Worm (Caenorhabditis elegans): ENCODE results near the gene ZC204.17.
"Not testable (repeated sequence)": the region's sequence is repeated elsewhere in the genome, so short reads cannot be mapped to it uniquely, and the experiment has no call there.

ZC204.17 gene

ce11 chrII:1633490-1633889 lies 12.6 kb downstream of the ZC204.17 start, which contains the start of gene C08E3.1:
Gene C08E3.1, plus strand, starts transcription at chrII:1633790.
- TF ChIP-seq hmg-1.1 (GFP tag; IDR thresholded peaks at IDR 0.05); gei-8 (GFP tag; optimal IDR thresholded peaks at IDR 0.05); egl-27 (tag; optimal IDR thresholded peaks at IDR 0.05): not testable (repeated sequence)

DNA sequence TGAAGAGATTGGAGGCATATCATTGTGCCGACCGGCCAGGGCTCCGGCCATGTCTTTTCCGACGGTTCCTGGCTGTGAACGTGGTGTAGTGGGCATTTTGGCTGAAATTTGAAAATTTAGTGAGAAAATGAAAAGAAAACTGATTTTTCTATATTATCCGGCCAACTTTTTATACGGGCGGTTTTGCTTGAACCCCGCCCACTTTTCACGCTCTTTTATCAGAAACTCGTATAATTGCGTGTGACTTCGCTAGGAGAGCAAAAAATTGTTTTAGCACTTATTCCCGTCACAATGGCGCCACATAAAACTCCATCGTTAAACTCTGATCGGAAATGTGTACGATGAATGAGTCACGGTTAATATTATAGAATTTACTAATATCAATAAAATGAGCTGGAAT lies 13.9 kb downstream of the ZC204.17 start, which contains the start of gene C08E3.13:
Gene C08E3.13 (minus strand): TSS at position 101 of the 400 bp plus-strand sequence.
- not testable (repeated sequence) for TF ChIP-seq nhr-41 (GFP tag; IDR thresholded peaks at IDR 0.05); lin-15B (tag; optimal IDR thresholded peaks at IDR 0.05); gei-8 (GFP tag; optimal IDR thresholded peaks at IDR 0.05)

ce11 chrII:1627783-1628182 lies 18.3 kb downstream of the ZC204.17 start, which contains the start of gene C08E3.15:
Gene C08E3.15, minus strand, starts transcription at chrII:1627883.
- TF ChIP-seq ceh-32 (tag; optimal IDR thresholded peaks at IDR 0.05; ENCODE audit: poor library complexity); T20F7.1 (GFP tag; optimal IDR thresholded peaks at IDR 0.05); mes-2 (tag; optimal IDR thresholded peaks at IDR 0.05; ENCODE audit: poor library complexity, severe bottlenecking): not testable (repeated sequence)

ce11 chrII:1625666-1626065 lies 20.4 kb downstream of the ZC204.17 start, which contains the start of gene C08E3.14:
Gene C08E3.14, plus strand, starts transcription at chrII:1625966.
- TF ChIP-seq lin-38 (GFP tag; IDR thresholded peaks at IDR 0.05) (no peak), F44E2.7 (GFP tag; IDR thresholded peaks at IDR 0.05) (no peak), Y48G9A.11 (GFP tag; IDR thresholded peaks at IDR 0.05) (no peak), zfp-3 (GFP tag; conservative IDR thresholded peaks at IDR 0.05) (no peak), madf-5 (GFP tag; IDR thresholded peaks at IDR 0.05) (no peak), ztf-7 (tag; optimal IDR thresholded peaks at IDR 0.05) (no peak), aly-2 (tag; optimal IDR thresholded peaks at IDR 0.05) (no peak), ZK546.5 (tag; optimal IDR thresholded peaks at IDR 0.05) (no peak), daf-12 (tag; optimal IDR thresholded peaks at IDR 0.05) (no peak), dmd-8 (GFP tag; IDR thresholded peaks at IDR 0.05) (no peak), R02D3.7 (tag; optimal IDR thresholded peaks at IDR 0.05) (no peak), zip-2 (tag; optimal IDR thresholded peaks at IDR 0.05) (no peak), unc-39 (tag; optimal IDR thresholded peaks at IDR 0.05) (no peak), nhr-28 (tag; optimal IDR thresholded peaks at IDR 0.05) (no peak)

- no peak for TF ChIP-seq dve-1 (tag; optimal IDR thresholded peaks at IDR 0.05; ENCODE audit: insufficient read depth)
- TF ChIP-seq ces-1 (GFP tag; optimal IDR thresholded peaks at IDR 0.05) = no peak
- TF ChIP-seq nhr-28 (tag; optimal IDR thresholded peaks at IDR 0.05) = no peak
- no peak for TF ChIP-seq tra-1 (GFP tag; IDR thresholded peaks at IDR 0.05)
- TF ChIP-seq F10B5.3 (tag; optimal IDR thresholded peaks at IDR 0.05) = no peak
- no peak for TF ChIP-seq nhr-6 (tag; optimal IDR thresholded peaks at IDR 0.05)
- no peak for TF ChIP-seq zip-2 (tag; optimal IDR thresholded peaks at IDR 0.05)
- TF ChIP-seq madf-5 (GFP tag; IDR thresholded peaks at IDR 0.05) = no peak
- no peak for TF ChIP-seq hmg-1.1 (GFP tag; IDR thresholded peaks at IDR 0.05)
- TF ChIP-seq snpc-4 (tag; optimal IDR thresholded peaks at IDR 0.05) = no peak
- no peak for TF ChIP-seq set-16 (GFP tag; IDR thresholded peaks at IDR 0.05)
- no peak for TF ChIP-seq F37D6.2 (tag; optimal IDR thresholded peaks at IDR 0.05)
- no peak for TF ChIP-seq mxl-2 (GFP tag; conservative IDR thresholded peaks at IDR 0.05)
- no peak for TF ChIP-seq attf-4 (tag; optimal IDR thresholded peaks at IDR 0.05)
- no peak for TF ChIP-seq ZK546.5 (tag; optimal IDR thresholded peaks at IDR 0.05)
- TF ChIP-seq lsy-2 (tag; optimal IDR thresholded peaks at IDR 0.05) = no peak
- no peak for TF ChIP-seq vab-7 (GFP tag; IDR thresholded peaks at IDR 0.05)
- no peak for TF ChIP-seq Y5F2A.4 (GFP tag; optimal IDR thresholded peaks at IDR 0.05)
- TF ChIP-seq nhr-76 (tag; optimal IDR thresholded peaks at IDR 0.05) = no peak
Measured at ce11 chrII:1624572-1624971, 21.5 kb downstream of the ZC204.17 start, which contains the start of gene fbxa-160. Gene fbxa-160, minus strand, starts transcription at chrII:1624672.

Measured in whole organism, L4 larva.